Worm (Caenorhabditis elegans) whole organism, L2 larva: Measurements from ENCODE around the gene R07B1.13.

ENCODE experiments used
- ceh-82 ChIP-seq: fragments of 150-350 bp; optimal IDR thresholded peaks from 2 replicates; lab custom pipeline; 2014; ENCODE audit warnings: missing biosample characterization, missing genetic modification characterization
- fos-1 ChIP-seq: fragments of 150-350 bp; optimal IDR thresholded peaks from 2 replicates; lab custom pipeline; 2014; ENCODE audit warnings: missing biosample characterization, missing genetic modification characterization
- nhr-12 ChIP-seq: fragments of 150-350 bp; optimal IDR thresholded peaks from 2 replicates; lab custom pipeline; 2014; ENCODE audit warnings: missing biosample characterization, missing genetic modification characterization
- nhr-23 ChIP-seq: fragments of 150-350 bp; optimal IDR thresholded peaks from 2 replicates; lab custom pipeline; 2014; ENCODE audit warnings: missing biosample characterization, missing genetic modification reagents, missing genetic modification characterization
- snpc-4 ChIP-seq: fragments of 150-350 bp; optimal IDR thresholded peaks from 2 replicates; lab custom pipeline; 2014; ENCODE audit warnings: missing biosample characterization, missing genetic modification characterization

DNA sequence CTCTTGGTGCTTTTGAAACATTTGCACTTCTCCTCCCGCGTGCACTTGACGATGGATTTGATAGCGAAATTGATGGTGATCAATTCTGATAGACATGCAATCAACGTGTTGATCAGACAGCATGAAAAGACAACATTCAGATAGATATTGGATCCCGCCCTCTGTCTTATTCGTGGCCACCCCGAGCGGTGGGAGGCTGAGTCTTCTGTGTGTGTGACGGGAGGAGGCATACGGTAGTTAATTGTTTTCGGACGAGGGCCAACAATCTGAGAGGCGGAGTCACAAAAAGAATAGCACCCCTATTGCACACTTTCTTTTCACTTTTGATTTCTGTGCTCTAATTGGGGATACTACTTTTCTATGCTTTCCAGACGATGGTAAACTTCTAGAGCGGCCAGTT lies 23.7 kb upstream of the R07B1.13 start:
- TF ChIP-seq snpc-4 (tag; lab: Kevin White, UChicago) (no peak), ceh-82 (tag; lab: Kevin White, UChicago) (no peak), nhr-23 (tag; lab: Kevin White, UChicago) (no peak), nhr-12 (tag; lab: Kevin White, UChicago) (no peak), fos-1 (tag; lab: Kevin White, UChicago) (no peak)
